Worm (Caenorhabditis elegans) whole organism, L2 larva: ENCODE results near the gene str-101.
"Not testable (repeated sequence)": the region's sequence is repeated elsewhere in the genome, so short reads cannot be mapped to it uniquely, and the experiment has no call there.

ENCODE experiments used
- F13H6.1 ChIP-seq: sonication (generic microtip); optimal IDR thresholded peaks from 2 replicates; lab custom pipeline; 2016; ENCODE audit warnings: missing genetic modification characterization, missing compliant biosample characterization
- ZK546.5 ChIP-seq: sonication (generic microtip); optimal IDR thresholded peaks from 2 replicates; lab custom pipeline; 2017; ENCODE audit warnings: missing biosample characterization, missing genetic modification characterization
- alr-1 ChIP-seq: fragments of 150-350 bp; optimal IDR thresholded peaks from 2 replicates; lab custom pipeline; 2014; ENCODE audit warnings: missing biosample characterization, missing genetic modification characterization
- blmp-1 ChIP-seq: sonication (generic microtip); optimal IDR thresholded peaks from 2 replicates; lab custom pipeline; 2017; ENCODE audit warnings: missing genetic modification characterization, mild to moderate bottlenecking, missing compliant biosample characterization, antibody characterized with exemption, moderate library complexity; ENCODE audit not compliant: insufficient read depth
- ceh-16 ChIP-seq: fragments of 150-350 bp; optimal IDR thresholded peaks from 2 replicates; lab custom pipeline; 2014; ENCODE audit warnings: missing biosample characterization, missing genetic modification characterization
- crh-2 ChIP-seq: sonication (generic microtip); optimal IDR thresholded peaks from 2 replicates; lab custom pipeline; 2017; ENCODE audit warnings: missing biosample characterization, missing genetic modification characterization
- dmd-4 ChIP-seq: sonication (generic microtip); optimal IDR thresholded peaks from 2 replicates; lab custom pipeline; 2017; ENCODE audit warnings: missing biosample characterization, missing genetic modification characterization
- elt-1 ChIP-seq: fragments of 150-350 bp; optimal IDR thresholded peaks from 2 replicates; lab custom pipeline; 2014; ENCODE audit warnings: missing biosample characterization, missing genetic modification characterization
- elt-3 ChIP-seq: sonication (generic microtip); optimal IDR thresholded peaks from 2 replicates; lab custom pipeline; 2017; ENCODE audit warnings: missing biosample characterization, missing genetic modification characterization
- fos-1 ChIP-seq: fragments of 150-350 bp; optimal IDR thresholded peaks from 2 replicates; lab custom pipeline; 2014; ENCODE audit warnings: missing biosample characterization, missing genetic modification characterization
- gmeb-1 ChIP-seq: fragments of 150-350 bp; optimal IDR thresholded peaks from 2 replicates; lab custom pipeline; 2014; ENCODE audit warnings: missing biosample characterization, missing genetic modification characterization
- lin-11 ChIP-seq: fragments of 150-350 bp; sonication (generic microtip); optimal IDR thresholded peaks from 2 replicates; lab custom pipeline; 2014; ENCODE audit warnings: missing biosample characterization, missing genetic modification characterization, inconsistent platforms, mixed read lengths
- lin-13 ChIP-seq: fragments of 150-350 bp; optimal IDR thresholded peaks from 2 replicates; lab custom pipeline; 2014; ENCODE audit warnings: missing biosample characterization, missing genetic modification reagents, missing genetic modification characterization
- lsy-2 ChIP-seq, 2 experiments: fragments of 150-350 bp in 1 of 2; sonication (generic microtip) in 1 of 2; optimal IDR thresholded peaks; 2 replicates each; lab custom pipeline; 2014 to 2017; ENCODE audit warnings: missing biosample characterization in 2 of 2, missing genetic modification characterization in 2 of 2
- mab-5 ChIP-seq: fragments of 150-350 bp; optimal IDR thresholded peaks from 2 replicates; lab custom pipeline; 2014; ENCODE audit warnings: missing biosample characterization, missing genetic modification characterization
- mdl-1 ChIP-seq, 2 experiments: fragments of 150-350 bp in 1 of 2; sonication (generic microtip) in 1 of 2; optimal IDR thresholded peaks; 2 replicates each; lab custom pipeline; 2017; ENCODE audit warnings: missing biosample characterization in 2 of 2, missing genetic modification characterization in 2 of 2
- nhr-10 ChIP-seq: sonication (generic microtip); optimal IDR thresholded peaks from 2 replicates; lab custom pipeline; 2017; ENCODE audit warnings: missing biosample characterization, missing genetic modification characterization
- nhr-129 ChIP-seq: fragments of 150-350 bp; optimal IDR thresholded peaks from 2 replicates; lab custom pipeline; 2014; ENCODE audit warnings: missing biosample characterization, missing genetic modification characterization
- nhr-21 ChIP-seq: fragments of 150-350 bp; optimal IDR thresholded peaks from 2 replicates; lab custom pipeline; 2014; ENCODE audit warnings: missing biosample characterization, missing genetic modification characterization
- nhr-23 ChIP-seq: fragments of 150-350 bp; optimal IDR thresholded peaks from 2 replicates; lab custom pipeline; 2014; ENCODE audit warnings: missing biosample characterization, missing genetic modification reagents, missing genetic modification characterization
- nhr-6 ChIP-seq: fragments of 150-350 bp; optimal IDR thresholded peaks from 2 replicates; lab custom pipeline; 2014; ENCODE audit warnings: missing biosample characterization, missing genetic modification characterization
- nhr-77 ChIP-seq: fragments of 150-350 bp; optimal IDR thresholded peaks from 2 replicates; lab custom pipeline; 2014; ENCODE audit warnings: missing biosample characterization, missing genetic modification characterization
- sem-4 ChIP-seq: fragments of 150-350 bp; optimal IDR thresholded peaks from 2 replicates; lab custom pipeline; 2014; ENCODE audit warnings: missing biosample characterization, missing genetic modification reagents, missing genetic modification characterization
- skn-1 ChIP-seq: sonication (generic microtip); optimal IDR thresholded peaks from 2 replicates; lab custom pipeline; 2017; ENCODE audit warnings: missing biosample characterization, missing genetic modification characterization
- sma-3 ChIP-seq: sonication (generic microtip); optimal IDR thresholded peaks from 2 replicates; lab custom pipeline; 2016; ENCODE audit warnings: missing genetic modification reagents, missing genetic modification characterization, missing compliant biosample characterization
- sma-9 ChIP-seq, 2 experiments: fragments of 150-350 bp in 1 of 2; sonication (generic microtip) in 1 of 2; optimal IDR thresholded peaks; 2 replicates each; lab custom pipeline; 2014 to 2016; ENCODE audit warnings: missing genetic modification characterization in 2 of 2, mild to moderate bottlenecking in 1 of 2, missing biosample characterization in 1 of 2, missing compliant biosample characterization in 1 of 2, missing genetic modification reagents in 1 of 2, moderate library complexity in 1 of 2
- unc-39 ChIP-seq: fragments of 150-350 bp; optimal IDR thresholded peaks from 2 replicates; lab custom pipeline; 2014; ENCODE audit warnings: missing biosample characterization, missing genetic modification characterization
- unc-62 ChIP-seq: fragments of 150-350 bp; optimal IDR thresholded peaks from 2 replicates; lab custom pipeline; 2014; ENCODE audit warnings: missing biosample characterization, missing genetic modification reagents, missing genetic modification characterization
- ztf-11 ChIP-seq: sonication (generic microtip); optimal IDR thresholded peaks from 2 replicates; lab custom pipeline; 2017; ENCODE audit warnings: missing biosample characterization, missing genetic modification characterization
- ztf-4 ChIP-seq: fragments of 150-350 bp; optimal IDR thresholded peaks from 2 replicates; lab custom pipeline; 2014; ENCODE audit warnings: missing biosample characterization, missing genetic modification characterization

The str-101 gene

ce11 chrV:15674899-15675298, 36.9 kb downstream of the str-101 start:
- TF ChIP-seq elt-3 (tag; lab: Kevin White, UChicago) (no peak), ceh-16 (no peak), ztf-11 (no peak), unc-62 (GFP tag; lab: Kevin White, UChicago) (no peak), mab-5 (tag; lab: Kevin White, UChicago) (no peak), elt-1 (no peak), nhr-23 (tag; lab: Kevin White, UChicago) (no peak), crh-2 (tag; lab: Kevin White, UChicago) (no peak), lsy-2 (tag; optimal IDR thresholded peaks at IDR 0.05; lab: Kevin White, UChicago) (no peak)
- TF ChIP-seq, all 48 proteins: peak for 0

- TF ChIP-seq nhr-10 (tag; lab: Kevin White, UChicago) (no peak), skn-1 (no peak), sem-4 (tag; lab: Kevin White, UChicago) (no peak), ztf-4 (tag; lab: Kevin White, UChicago) (no peak), nhr-21 (tag; lab: Kevin White, UChicago) (no peak), nhr-129 (tag; lab: Kevin White, UChicago) (no peak), nhr-77 (tag; lab: Kevin White, UChicago) (no peak), mab-5 (tag; lab: Kevin White, UChicago) (no peak)
- TF ChIP-seq, all 48 proteins: peak for 0
Observed at ce11 chrV:15673707-15674106, 38.1 kb downstream of the str-101 start, which contains the start of gene nhr-51. nhr-51 (plus strand) TSS chrV:15674007.

- TF ChIP-seq dmd-4, alr-1, ZK546.5 (tag; lab: Kevin White, UChicago): not testable (repeated sequence)
- TF ChIP-seq, all 48 proteins: peak for 0; not testable (repeated sequence) for 48
Observed at ce11 chrV:15670139-15670538, 41.7 kb downstream of the str-101 start, which contains the start of gene K06B4.15. K06B4.15 (plus strand) TSS chrV:15670439.

ce11 chrV:15668870-15669269, 42.9 kb downstream of the str-101 start, which contains the start of gene K06B4.4:
K06B4.4 (plus strand) TSS chrV:15669170.
- TF ChIP-seq lin-11 (tag; lab: Kevin White, UChicago) = no peak
- TF ChIP-seq unc-62 (GFP tag; lab: Kevin White, UChicago) = no peak
- no peak for TF ChIP-seq gmeb-1 (tag; lab: Kevin White, UChicago)
- TF ChIP-seq lin-13 (GFP tag; lab: Kevin White, UChicago) = no peak

ce11 chrV:15668200-15668599, 43.6 kb downstream of the str-101 start, which contains the start of gene F53E4.1:
F53E4.1 (minus strand) TSS chrV:15668300.
- not testable (repeated sequence) for TF ChIP-seq ztf-4, nhr-6, nhr-129 (tag; lab: Kevin White, UChicago)

ce11 chrV:15666718-15667117, 45.1 kb downstream of the str-101 start:
- TF ChIP-seq unc-39 (tag; lab: Kevin White, UChicago) = no peak
- peak; percentile 65 for TF ChIP-seq gmeb-1 (tag; lab: Kevin White, UChicago)
- TF ChIP-seq mdl-1 (tag; optimal IDR thresholded peaks at IDR 0.05; lab: Kevin White, UChicago) = peak in 1 of 2 experiments; percentile 67
- TF ChIP-seq ztf-4 (tag; lab: Kevin White, UChicago) = no peak
- peak; percentile 67 for TF ChIP-seq blmp-1
- peak; percentile 82 for TF ChIP-seq fos-1 (tag; lab: Kevin White, UChicago)
- peak; percentile 85 for TF ChIP-seq sma-9 (GFP tag; optimal IDR thresholded peaks at IDR 0.05; lab: Kevin White, UChicago)
- no peak for TF ChIP-seq sma-9 (tag; optimal IDR thresholded peaks at IDR 0.05; lab: Kevin White, UChicago)
- peak; percentile 66 for TF ChIP-seq F13H6.1 (tag; lab: Kevin White, UChicago)
- TF ChIP-seq nhr-23 (tag; lab: Kevin White, UChicago) = no peak
- no peak for TF ChIP-seq elt-3 (tag; lab: Kevin White, UChicago)
- peak; percentile 72 for TF ChIP-seq crh-2 (tag; lab: Kevin White, UChicago)
- peak; percentile 33 for TF ChIP-seq sma-3 (GFP tag; lab: Kevin White, UChicago)
- TF ChIP-seq skn-1 = peak; percentile 46
